Worm (Caenorhabditis elegans) whole organism, L4 larva: Measurements from ENCODE around the gene F28B4.4.

Experiments used
- D1046.2 ChIP-seq: fragments of 200-800 bp; sonication (Bioruptor generic); IDR thresholded peaks from 2 replicates; pipeline ENCODE4 v1.3.6; 2022; ENCODE audit warnings: missing genetic modification characterization, missing compliant biosample characterization
- F10B5.3 ChIP-seq: sonication (generic microtip); optimal IDR thresholded peaks from 2 replicates; lab custom pipeline; 2016; ENCODE audit warnings: mild to moderate bottlenecking, missing genetic modification characterization, missing compliant biosample characterization
- F49E8.2 ChIP-seq: sonication (generic microtip); optimal IDR thresholded peaks from 2 replicates; lab custom pipeline; 2016; ENCODE audit warnings: missing compliant biosample characterization, mild to moderate bottlenecking, missing genetic modification characterization, borderline replicate concordance
- Y48G9A.11 ChIP-seq: fragments of 200-800 bp; sonication (Bioruptor generic); IDR thresholded peaks from 2 replicates; pipeline ENCODE4 v1.3.6; 2022; ENCODE audit warnings: missing genetic modification reagents, missing genetic modification characterization, missing compliant biosample characterization
- Y5F2A.4 ChIP-seq: fragments of 200-800 bp; sonication (Bioruptor generic); optimal IDR thresholded peaks from 2 replicates; lab custom pipeline; 2018; ENCODE audit warnings: mild to moderate bottlenecking, missing genetic modification characterization, missing compliant biosample characterization
- ama-1 ChIP-seq: fragments of 150-350 bp; optimal IDR thresholded peaks from 2 replicates; lab custom pipeline; 2014; ENCODE audit warnings: inconsistent platforms, mixed read lengths
- attf-4 ChIP-seq: sonication (generic microtip); optimal IDR thresholded peaks from 3 replicates; lab custom pipeline; 2017; ENCODE audit warnings: missing biosample characterization, missing genetic modification characterization
- ceh-20 ChIP-seq: fragments of 200-800 bp; sonication (Bioruptor generic); IDR thresholded peaks from 2 replicates; pipeline ENCODE4 v1.3.6; 2022; ENCODE audit warnings: missing genetic modification reagents, missing genetic modification characterization, missing compliant biosample characterization
- ceh-28 ChIP-seq: fragments of 150-350 bp; optimal IDR thresholded peaks from 2 replicates; lab custom pipeline; 2014; ENCODE audit warnings: missing biosample characterization, missing genetic modification reagents, missing genetic modification characterization
- ceh-32 ChIP-seq: sonication (generic microtip); optimal IDR thresholded peaks from 2 replicates; lab custom pipeline; 2016; ENCODE audit warnings: mild to moderate bottlenecking, missing genetic modification characterization, missing compliant biosample characterization; ENCODE audit not compliant: poor library complexity
- ceh-62 ChIP-seq: sonication (generic microtip); optimal IDR thresholded peaks from 2 replicates; lab custom pipeline; 2017; ENCODE audit warnings: missing biosample characterization, missing genetic modification characterization
- daf-19 ChIP-seq: fragments of 200-800 bp; sonication (Bioruptor generic); conservative IDR thresholded peaks from 2 replicates; pipeline ENCODE4 v1.3.6; 2022; ENCODE audit warnings: missing genetic modification characterization, missing compliant biosample characterization
- dmd-6 ChIP-seq: fragments of 200-800 bp; sonication (Bioruptor generic); IDR thresholded peaks from 2 replicates; pipeline ENCODE4 v1.3.6; 2022; ENCODE audit warnings: missing genetic modification reagents, missing genetic modification characterization, missing compliant biosample characterization
- duxl-1 ChIP-seq: sonication (generic microtip); optimal IDR thresholded peaks from 2 replicates; lab custom pipeline; 2016; ENCODE audit warnings: mild to moderate bottlenecking, missing genetic modification characterization, moderate library complexity, missing compliant biosample characterization; ENCODE audit not compliant: poor library complexity
- dve-1 ChIP-seq: sonication (generic microtip); optimal IDR thresholded peaks from 2 replicates; lab custom pipeline; 2017; ENCODE audit warnings: antibody characterized with exemption, mild to moderate bottlenecking, missing genetic modification characterization, missing compliant biosample characterization; ENCODE audit not compliant: insufficient read depth
- egl-27 ChIP-seq: sonication (generic microtip); optimal IDR thresholded peaks from 3 replicates; lab custom pipeline; 2017; ENCODE audit warnings: missing biosample characterization, missing genetic modification reagents, missing genetic modification characterization
- fkh-10 ChIP-seq: fragments of 150-350 bp; optimal IDR thresholded peaks from 2 replicates; lab custom pipeline; 2014; ENCODE audit warnings: missing biosample characterization, missing genetic modification reagents, missing genetic modification characterization
- fos-1 ChIP-seq: fragments of 150-350 bp; optimal IDR thresholded peaks from 2 replicates; lab custom pipeline; 2014; ENCODE audit warnings: missing biosample characterization, missing genetic modification characterization
- hlh-11 ChIP-seq: fragments of 200-800 bp; sonication (Bioruptor generic); optimal IDR thresholded peaks from 2 replicates; lab custom pipeline; 2018; ENCODE audit warnings: mild to moderate bottlenecking, missing genetic modification characterization, missing compliant biosample characterization
- hmg-1.1 ChIP-seq: fragments of 200-800 bp; sonication (Bioruptor generic); IDR thresholded peaks from 2 replicates; pipeline ENCODE4 v1.3.6; 2022; ENCODE audit warnings: missing genetic modification reagents, missing genetic modification characterization, missing compliant biosample characterization
- jun-1 ChIP-seq: fragments of 150-350 bp; optimal IDR thresholded peaks from 2 replicates; lab custom pipeline; 2014; ENCODE audit warnings: missing biosample characterization, missing genetic modification reagents, missing genetic modification characterization
- lin-29 ChIP-seq: fragments of 200-800 bp; sonication (Bioruptor generic); IDR thresholded peaks from 2 replicates; pipeline ENCODE4 v1.3.6; 2022; ENCODE audit warnings: missing genetic modification reagents, missing genetic modification characterization, missing compliant biosample characterization
- lir-3 ChIP-seq: sonication (generic microtip); optimal IDR thresholded peaks from 2 replicates; lab custom pipeline; 2016; ENCODE audit warnings: mild to moderate bottlenecking, missing genetic modification characterization, missing compliant biosample characterization
- lsy-2 ChIP-seq, 2 experiments: fragments of 150-350 bp in 1 of 2; sonication (generic microtip) in 1 of 2; optimal IDR thresholded peaks; 2 replicates each; lab custom pipeline; 2014 to 2017; ENCODE audit warnings: missing biosample characterization in 2 of 2, missing genetic modification characterization in 2 of 2
- madf-5 ChIP-seq, 2 experiments: fragments of 200-800 bp; sonication (Bioruptor generic); IDR thresholded peaks; 2 replicates each; pipeline ENCODE4 v1.3.6; 2022; ENCODE audit warnings: missing compliant biosample characterization in 2 of 2, missing genetic modification characterization in 2 of 2
- madf-9 ChIP-seq: fragments of 200-800 bp; sonication (Bioruptor generic); conservative IDR thresholded peaks from 2 replicates; pipeline ENCODE4 v1.3.6; 2022; ENCODE audit warnings: missing genetic modification reagents, missing genetic modification characterization, missing compliant biosample characterization
- mep-1 ChIP-seq: fragments of 150-350 bp; sonication (generic microtip); optimal IDR thresholded peaks from 3 replicates; lab custom pipeline; 2014; ENCODE audit warnings: missing biosample characterization, missing genetic modification characterization
- mxl-3 ChIP-seq: fragments of 200-800 bp; sonication (Bioruptor generic); optimal IDR thresholded peaks from 2 replicates; lab custom pipeline; 2018; ENCODE audit warnings: mild to moderate bottlenecking, missing genetic modification characterization, missing compliant biosample characterization
- nhr-11 ChIP-seq: fragments of 150-350 bp; optimal IDR thresholded peaks from 2 replicates; lab custom pipeline; 2014; ENCODE audit warnings: missing biosample characterization, missing genetic modification characterization
- nhr-28 ChIP-seq: fragments of 150-350 bp; optimal IDR thresholded peaks from 2 replicates; lab custom pipeline; 2014; ENCODE audit warnings: missing biosample characterization, missing genetic modification characterization
- nhr-41 ChIP-seq: fragments of 200-800 bp; sonication (Bioruptor generic); IDR thresholded peaks from 2 replicates; pipeline ENCODE4 v1.3.6; 2022; ENCODE audit warnings: missing genetic modification reagents, missing genetic modification characterization, missing compliant biosample characterization
- nhr-48 ChIP-seq: sonication (generic microtip); optimal IDR thresholded peaks from 2 replicates; lab custom pipeline; 2016; ENCODE audit warnings: mild to moderate bottlenecking, missing genetic modification characterization, missing compliant biosample characterization
- nhr-6 ChIP-seq: fragments of 150-350 bp; optimal IDR thresholded peaks from 2 replicates; lab custom pipeline; 2014; ENCODE audit warnings: missing biosample characterization, missing genetic modification characterization
- nhr-77 ChIP-seq: fragments of 150-350 bp; optimal IDR thresholded peaks from 2 replicates; lab custom pipeline; 2014; ENCODE audit warnings: missing biosample characterization, missing genetic modification characterization
- pqm-1 ChIP-seq: sonication (generic microtip); optimal IDR thresholded peaks from 2 replicates; lab custom pipeline; 2017; ENCODE audit warnings: missing biosample characterization, missing genetic modification characterization
- rbr-2 ChIP-seq: sonication (generic microtip); optimal IDR thresholded peaks from 2 replicates; lab custom pipeline; 2016; ENCODE audit warnings: missing genotype, missing genetic modification characterization, missing compliant biosample characterization
- unc-62 ChIP-seq, 3 experiments: fragments of 150-350 bp in 1 of 3; sonication (generic microtip); optimal IDR thresholded peaks in 2 of 3; peaks in 1 of 3; 1 replicate in 1 of 3; 2 replicates in 2 of 3; lab custom pipeline; 2014 to 2017; ENCODE audit warnings: missing biosample characterization in 3 of 3, missing genetic modification characterization in 3 of 3, missing genetic modification reagents in 3 of 3, missing genotype in 1 of 3
- vab-7 ChIP-seq: fragments of 200-800 bp; sonication (Bioruptor generic); IDR thresholded peaks from 2 replicates; pipeline ENCODE4 v1.3.6; 2022; ENCODE audit warnings: missing genetic modification reagents, missing genetic modification characterization, missing compliant biosample characterization
- zag-1 ChIP-seq: fragments of 150-350 bp; optimal IDR thresholded peaks from 2 replicates; lab custom pipeline; 2014; ENCODE audit warnings: missing biosample characterization, missing genetic modification characterization

The F28B4.4 gene

ce11 chrX:3235358-3235816 lies 26.0 kb upstream of the F28B4.4 start, which contains the start of gene F28B4.3 (continued):
- TF ChIP-seq daf-19 (GFP tag; lab: Robert Waterston, UW) (no peak), egl-27 (tag; lab: Kevin White, UChicago) (no peak), vab-7 (GFP tag; lab: Robert Waterston, UW) (no peak), nhr-77 (tag; lab: Kevin White, UChicago) (peak; percentile 47), hmg-1.1 (GFP tag; lab: Robert Waterston, UW) (no peak), ceh-20 (GFP tag; lab: Robert Waterston, UW) (peak; percentile 29; the same call in 1 of the 2 replicates), nhr-6 (tag; lab: Kevin White, UChicago) (no peak), lin-29 (GFP tag; lab: Robert Waterston, UW) (no peak), hlh-11 (peak; percentile 68), nhr-11 (tag; lab: Kevin White, UChicago) (no peak), F10B5.3 (tag; lab: Kevin White, UChicago) (no peak), nhr-48 (tag; lab: Kevin White, UChicago) (no peak), ceh-32 (tag; lab: Kevin White, UChicago) (no peak), Y48G9A.11 (GFP tag; lab: Robert Waterston, UW) (no peak), dve-1 (tag; lab: Kevin White, UChicago) (peak; percentile 75), pqm-1 (tag; lab: Kevin White, UChicago) (peak; percentile 96), nhr-28 (tag; lab: Kevin White, UChicago) (peak; percentile 86), zag-1 (tag; lab: Kevin White, UChicago) (no peak), attf-4 (tag; lab: Kevin White, UChicago) (no peak), fos-1 (no peak), mxl-3 (no peak), fkh-10 (no peak), D1046.2 (GFP tag; lab: Robert Waterston, UW) (no peak), Y5F2A.4 (GFP tag; lab: Kevin White, UChicago) (no peak), ceh-62 (tag; lab: Kevin White, UChicago) (no peak), madf-9 (no peak), F49E8.2 (no peak), jun-1 (peak; percentile 26), dmd-6 (GFP tag; lab: Robert Waterston, UW) (peak; percentile 73), mep-1 (tag; lab: Kevin White, UChicago) (no peak), rbr-2 (tag; lab: Kevin White, UChicago) (no peak)
- TF ChIP-seq, all 104 proteins: peak for 15

DNA sequence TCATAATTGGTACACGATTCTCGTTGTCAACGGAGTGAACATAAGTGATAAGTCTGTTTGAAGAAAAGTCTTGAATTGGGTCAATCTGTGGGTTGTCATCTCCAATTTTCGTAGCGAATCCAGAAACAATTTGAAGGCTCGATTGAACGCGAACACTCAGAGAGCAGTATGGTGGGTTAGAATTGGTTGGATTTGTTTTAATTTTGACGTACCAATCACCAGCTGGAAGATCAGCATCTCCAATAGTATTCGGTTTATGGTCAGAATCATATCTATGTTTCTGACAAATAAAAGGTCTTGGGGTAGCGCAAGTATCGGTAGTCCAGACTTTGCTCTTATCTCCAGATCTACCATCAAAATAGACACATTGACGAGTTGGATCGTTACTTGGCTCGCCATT lies 21.2 kb upstream of the F28B4.4 start:
- TF ChIP-seq pqm-1 (tag; lab: Kevin White, UChicago) (no peak), madf-5 (GFP tag; IDR thresholded peaks at IDR 0.05; lab: Robert Waterston, UW) (no peak), nhr-41 (GFP tag; lab: Robert Waterston, UW) (no peak), lsy-2 (tag; optimal IDR thresholded peaks at IDR 0.05; lab: Kevin White, UChicago) (no peak), lir-3 (no peak), unc-62 (GFP tag; optimal IDR thresholded peaks at IDR 0.05 in 1 of 2; lab: Kevin White, UChicago) (peak in 1 of 2 experiments; percentile 96), unc-62 (tag; optimal IDR thresholded peaks at IDR 0.05; lab: Kevin White, UChicago) (no peak)

- TF ChIP-seq ceh-28 (tag; lab: Kevin White, UChicago) = no peak
- no peak for TF ChIP-seq ama-1
- no peak for TF ChIP-seq F49E8.2
- peak in 1 of 2 experiments; percentile 87 for TF ChIP-seq unc-62 (GFP tag; optimal IDR thresholded peaks at IDR 0.05 in 1 of 2; lab: Kevin White, UChicago)
- TF ChIP-seq unc-62 (tag; optimal IDR thresholded peaks at IDR 0.05; lab: Kevin White, UChicago) = no peak
- no peak for TF ChIP-seq duxl-1 (tag; lab: Kevin White, UChicago)
Measured at ce11 chrX:3228701-3229100, 19.3 kb upstream of the F28B4.4 start.
